Worm (Caenorhabditis elegans): Measurements from ENCODE around the gene pwp-1.

pwp-1 gene

DNA sequence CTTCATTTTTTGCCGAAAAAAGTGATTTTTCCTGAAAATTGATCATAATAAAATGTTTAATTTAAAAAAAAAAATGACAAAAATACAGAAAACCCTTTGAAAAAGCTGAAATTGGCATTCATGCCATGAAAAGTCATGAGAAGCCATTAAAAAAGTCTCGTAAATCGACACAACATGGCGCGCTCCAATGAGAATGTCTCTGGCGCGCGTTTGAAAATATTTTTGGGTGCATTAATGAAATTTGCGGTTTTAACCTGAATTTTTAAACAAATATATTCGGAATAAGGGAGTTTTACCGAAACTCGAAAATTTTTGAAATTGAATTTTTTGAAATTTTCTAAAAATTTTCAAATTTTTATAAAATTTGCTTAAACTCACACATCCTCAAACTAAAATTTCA, 11.4 kb upstream of the pwp-1 start:
- TF ChIP-seq lin-13 (GFP tag; optimal IDR thresholded peaks at IDR 0.05): no peak
- no peak for TF ChIP-seq unc-62 (GFP tag; optimal IDR thresholded peaks at IDR 0.05)
- TF ChIP-seq nhr-129 (tag; optimal IDR thresholded peaks at IDR 0.05): no peak
- TF ChIP-seq nhr-11 (tag; optimal IDR thresholded peaks at IDR 0.05): no peak
- TF ChIP-seq ztf-1 (GFP tag; conservative IDR thresholded peaks at IDR 0.05): no peak
- TF ChIP-seq blmp-1 (tag; optimal IDR thresholded peaks at IDR 0.05; ENCODE audit: insufficient read depth): no peak
- TF ChIP-seq nhr-77 (tag; optimal IDR thresholded peaks at IDR 0.05): no peak
- TF ChIP-seq gmeb-1 (tag; optimal IDR thresholded peaks at IDR 0.05): no peak
- no peak for TF ChIP-seq peb-1 (tag; optimal IDR thresholded peaks at IDR 0.05)
- no peak for TF ChIP-seq fos-1 (tag; optimal IDR thresholded peaks at IDR 0.05)
- no peak for TF ChIP-seq snpc-4 (tag; optimal IDR thresholded peaks at IDR 0.05)
- TF ChIP-seq ceh-82 (tag; optimal IDR thresholded peaks at IDR 0.05): no peak
- TF ChIP-seq egl-27 (tag; optimal IDR thresholded peaks at IDR 0.05): no peak
- TF ChIP-seq elt-3 (tag; optimal IDR thresholded peaks at IDR 0.05): no peak
- no peak for TF ChIP-seq skn-1 (tag; optimal IDR thresholded peaks at IDR 0.05)
- no peak for TF ChIP-seq unc-39 (tag; optimal IDR thresholded peaks at IDR 0.05)
- no peak for TF ChIP-seq F13H6.1 (tag; optimal IDR thresholded peaks at IDR 0.05)
- no peak for TF ChIP-seq unc-55 (GFP tag; optimal IDR thresholded peaks at IDR 0.05)
- TF ChIP-seq nhr-10 (tag; optimal IDR thresholded peaks at IDR 0.05): no peak
- no peak for TF ChIP-seq lin-39 (tag; optimal IDR thresholded peaks at IDR 0.05)

DNA sequence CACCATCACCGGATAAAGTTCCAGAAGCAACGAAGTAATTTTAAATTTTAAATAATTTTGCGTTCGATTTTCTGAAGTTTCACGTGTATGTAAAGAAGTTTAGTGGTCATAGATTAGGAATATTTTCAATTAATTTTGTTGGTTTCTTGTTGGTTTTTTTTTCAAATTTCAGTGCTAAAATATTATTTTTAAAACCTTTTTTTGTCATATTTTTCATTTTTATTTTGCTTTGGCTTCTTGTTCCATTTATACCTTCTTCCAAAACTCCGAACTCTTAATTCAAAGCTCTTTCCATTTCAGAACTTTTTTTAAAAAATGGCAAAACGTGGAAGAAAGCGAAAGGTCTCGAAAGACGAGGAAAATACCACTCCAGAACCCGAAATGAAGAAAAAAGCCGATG, 10.6 kb upstream of the pwp-1 start, which contains the start of gene JC8.7:
TSS of gene JC8.7 (plus strand) at position 301 of the 400 bp plus-strand sequence.
- no peak for TF ChIP-seq sma-3 (GFP tag; optimal IDR thresholded peaks at IDR 0.05)
- no peak for TF ChIP-seq nhr-129 (tag; optimal IDR thresholded peaks at IDR 0.05)
- TF ChIP-seq mab-5 (tag; optimal IDR thresholded peaks at IDR 0.05): no peak
- no peak for TF ChIP-seq C34F6.9 (tag; optimal IDR thresholded peaks at IDR 0.05)
- no peak for TF ChIP-seq ceh-82 (tag; optimal IDR thresholded peaks at IDR 0.05)

DNA sequence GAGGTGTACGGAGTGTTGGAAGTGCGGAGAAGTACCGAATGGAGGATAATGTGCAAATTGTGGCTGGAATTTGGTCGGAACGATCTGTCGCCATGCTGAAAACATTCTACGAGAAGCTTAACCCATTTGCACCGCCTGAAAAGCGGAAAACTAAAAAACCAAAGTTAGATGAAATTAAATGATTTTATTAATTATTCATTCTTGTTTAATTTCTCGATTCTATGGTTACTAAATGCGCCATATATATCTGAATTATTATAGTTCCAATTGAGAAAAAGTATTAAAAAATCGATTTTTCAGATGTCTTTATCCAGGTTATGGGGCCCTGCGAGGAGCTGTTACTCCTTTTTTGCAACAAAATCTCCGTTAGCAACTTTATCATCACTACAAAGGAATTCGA, 7.6 kb upstream of the pwp-1 start, which contains the start of gene cox-11:
TSS of gene cox-11 (plus strand) at position 301 of the 400 bp plus-strand sequence.
- TF ChIP-seq lsy-2 (tag; optimal IDR thresholded peaks at IDR 0.05): no peak
- TF ChIP-seq elt-3 (tag; optimal IDR thresholded peaks at IDR 0.05): no peak

DNA sequence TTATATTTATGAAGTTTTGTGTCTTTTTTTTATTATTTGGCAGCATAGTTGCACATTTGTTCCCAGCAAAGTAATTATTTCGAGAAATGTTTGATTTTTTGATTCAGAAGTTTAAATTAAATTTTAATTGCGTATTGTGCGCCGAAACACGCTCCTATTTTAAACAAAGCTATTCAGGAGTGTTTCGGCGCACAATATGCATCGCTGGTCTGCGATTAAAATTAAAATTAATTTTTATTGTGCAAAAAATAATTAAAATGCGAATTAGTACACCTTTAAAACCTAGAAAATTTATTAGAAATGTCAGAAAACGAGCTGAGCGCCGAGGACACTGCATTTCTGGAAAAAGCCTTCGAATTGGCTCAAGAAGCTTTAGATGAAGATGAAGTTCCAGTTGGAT, 7.0 kb upstream of the pwp-1 start, which contains the start of gene JC8.4:
TSS of gene JC8.4 (plus strand) at position 301 of the 400 bp plus-strand sequence.
- no peak for TF ChIP-seq R02D3.7 (tag; optimal IDR thresholded peaks at IDR 0.05)
- no peak for TF ChIP-seq nhr-6 (tag; optimal IDR thresholded peaks at IDR 0.05)
- TF ChIP-seq nhr-11 (tag; optimal IDR thresholded peaks at IDR 0.05): no peak
- TF ChIP-seq blmp-1 (tag; optimal IDR thresholded peaks at IDR 0.05; ENCODE audit: insufficient read depth): no peak
- TF ChIP-seq dmd-4 (tag; optimal IDR thresholded peaks at IDR 0.05): no peak
- no peak for TF ChIP-seq egl-27 (tag; optimal IDR thresholded peaks at IDR 0.05)
- no peak for TF ChIP-seq mdl-1 (tag; optimal IDR thresholded peaks at IDR 0.05)
- no peak for TF ChIP-seq lin-39 (tag; optimal IDR thresholded peaks at IDR 0.05)
- TF ChIP-seq elt-3 (tag; optimal IDR thresholded peaks at IDR 0.05): no peak
- no peak for TF ChIP-seq snpc-4 (tag; optimal IDR thresholded peaks at IDR 0.05)

DNA sequence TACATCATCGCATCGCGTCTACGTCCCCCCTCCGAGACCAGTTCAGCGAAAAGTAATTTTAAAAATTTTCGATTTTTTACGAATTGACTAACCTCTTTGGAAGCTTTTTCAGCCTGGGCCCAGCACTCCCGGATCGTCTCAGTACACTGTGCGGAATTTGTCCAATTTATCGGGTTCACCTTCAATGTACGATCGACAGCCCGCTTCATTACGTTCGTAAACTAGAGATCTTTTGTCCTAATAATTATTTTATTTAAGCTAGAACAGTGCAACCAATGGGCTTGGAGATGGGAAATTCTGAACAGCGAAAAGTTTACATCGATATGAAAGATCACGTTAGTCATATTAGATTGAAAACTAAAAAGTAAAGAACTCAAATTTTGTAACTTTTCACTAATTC, 5.0 kb upstream of the pwp-1 start:
- TF ChIP-seq ZK546.5 (tag; optimal IDR thresholded peaks at IDR 0.05) (no peak), R02D3.7 (tag; optimal IDR thresholded peaks at IDR 0.05) (no peak), mbf-1 (tag; optimal IDR thresholded peaks at IDR 0.05) (no peak), ztf-1 (GFP tag; conservative IDR thresholded peaks at IDR 0.05) (no peak), zag-1 (tag; optimal IDR thresholded peaks at IDR 0.05) (no peak), nhr-77 (tag; optimal IDR thresholded peaks at IDR 0.05) (no peak), C34F6.9 (tag; optimal IDR thresholded peaks at IDR 0.05) (no peak), unc-39 (tag; optimal IDR thresholded peaks at IDR 0.05) (no peak), nhr-11 (tag; optimal IDR thresholded peaks at IDR 0.05) (no peak), nhr-6 (tag; optimal IDR thresholded peaks at IDR 0.05) (no peak), Y55F3AM.14 (GFP tag; optimal IDR thresholded peaks at IDR 0.05) (no peak), crh-2 (tag; optimal IDR thresholded peaks at IDR 0.05) (no peak), nhr-10 (tag; optimal IDR thresholded peaks at IDR 0.05) (no peak), elt-1 (tag; optimal IDR thresholded peaks at IDR 0.05) (no peak), ama-1 (optimal IDR thresholded peaks at IDR 0.05) (no peak), ztf-11 (tag; optimal IDR thresholded peaks at IDR 0.05) (no peak), aly-2 (tag; optimal IDR thresholded peaks at IDR 0.05) (no peak), sem-4 (tag; optimal IDR thresholded peaks at IDR 0.05) (no peak), nhr-129 (tag; optimal IDR thresholded peaks at IDR 0.05) (no peak)

Data from whole organism, L2 larva.